Fruit fly (Drosophila melanogaster) S2 (cell line): ENCODE results near the gene CG31875.

Experiments
- CG8478 ChIP-seq: fragments of >200 bp; optimal IDR thresholded peaks from 2 replicates; lab custom pipeline; 2018
- CTCF ChIP-seq, 2 experiments: fragments of >200 bp; optimal IDR thresholded peaks; 2 replicates each; lab custom pipeline; 2018

dm6 chr2L:9968201-9968727 lies 34.3 kb downstream of the CG31875 start:
- no peak for TF ChIP-seq CTCF (optimal IDR thresholded peaks at IDR 0.05; lab: Kevin White, UChicago)
- no peak for TF ChIP-seq CG8478 (lab: Kevin White, UChicago)
